Worm (Caenorhabditis elegans) whole organism, L1 larva: ENCODE data around the gene C08F8.9.

Experiments used
- elt-2 ChIP-seq: sonication (generic microtip); optimal IDR thresholded peaks from 2 replicates; lab custom pipeline; 2016; ENCODE audit warnings: missing genetic modification characterization, mild to moderate bottlenecking, inconsistent platforms, missing compliant biosample characterization, missing genetic modification reagents
- fos-1 ChIP-seq: fragments of 150-350 bp; optimal IDR thresholded peaks from 2 replicates; lab custom pipeline; 2014; ENCODE audit warnings: missing biosample characterization, missing genetic modification characterization
- irx-1 ChIP-seq: sonication (generic microtip); optimal IDR thresholded peaks from 2 replicates; lab custom pipeline; 2016; ENCODE audit warnings: missing genetic modification characterization, missing compliant biosample characterization
- lin-13 ChIP-seq: fragments of 150-350 bp; optimal IDR thresholded peaks from 2 replicates; lab custom pipeline; 2014; ENCODE audit warnings: missing biosample characterization, missing genetic modification reagents, missing genetic modification characterization
- lsy-2 ChIP-seq, 2 experiments: fragments of 150-350 bp; optimal IDR thresholded peaks; 2 replicates each; lab custom pipeline; 2014; ENCODE audit warnings: missing biosample characterization in 2 of 2, missing genetic modification characterization in 2 of 2
- pqm-1 ChIP-seq: sonication (generic microtip); optimal IDR thresholded peaks from 3 replicates; lab custom pipeline; 2017; ENCODE audit warnings: missing biosample characterization, missing genetic modification characterization
- unc-30 ChIP-seq: sonication (generic microtip); optimal IDR thresholded peaks from 2 replicates; lab custom pipeline; 2017; ENCODE audit warnings: missing biosample characterization, missing genetic modification characterization
- ztf-11 ChIP-seq, 2 experiments: sonication (generic microtip); optimal IDR thresholded peaks; 2 replicates each; lab custom pipeline; 2016 to 2017; ENCODE audit warnings: missing genetic modification characterization in 2 of 2, missing biosample characterization in 1 of 2, missing compliant biosample characterization in 1 of 2

ce11 chrIV:11145929-11146339 is 32.5 kb downstream of the C08F8.9 start:
- no peak for TF ChIP-seq lsy-2 (tag; optimal IDR thresholded peaks at IDR 0.05; lab: Kevin White, UChicago)
- TF ChIP-seq fos-1 (tag; lab: Kevin White, UChicago): no peak
- TF ChIP-seq irx-1: no peak
- TF ChIP-seq elt-2 (tag; lab: Kevin White, UChicago): no peak
- TF ChIP-seq lin-13 (GFP tag; lab: Kevin White, UChicago): no peak
- TF ChIP-seq pqm-1 (tag; lab: Kevin White, UChicago): no peak
- TF ChIP-seq ztf-11 (tag; optimal IDR thresholded peaks at IDR 0.05; lab: Kevin White, UChicago): no peak
- TF ChIP-seq unc-30: no peak
